Worm (Caenorhabditis elegans): ENCODE measurements around the gene pnk-4.

DNA sequence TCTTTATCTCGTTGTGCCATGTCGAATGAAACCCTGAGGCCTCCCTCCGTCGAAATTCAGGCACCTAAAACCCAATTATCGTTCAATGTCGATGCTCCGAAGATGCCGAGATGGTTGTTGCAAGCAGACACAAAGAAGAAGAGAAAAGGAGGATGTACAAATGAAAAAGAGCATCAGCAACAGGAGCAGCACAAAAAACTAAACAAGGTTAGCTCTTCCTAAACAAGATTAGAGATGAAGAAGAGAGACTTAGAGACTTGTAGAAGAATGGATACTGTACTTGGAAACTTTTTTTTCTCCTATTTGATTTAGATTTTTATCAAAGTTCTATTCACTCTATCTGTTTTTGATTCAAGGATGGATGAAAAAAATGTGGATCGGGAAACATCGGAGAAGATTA lies 29.9 kb downstream of the pnk-4 start:
- TF ChIP-seq R02D3.7 (tag; optimal IDR thresholded peaks at IDR 0.05) (no peak), nhr-12 (tag; optimal IDR thresholded peaks at IDR 0.05) (no peak), nfya-1 (tag; optimal IDR thresholded peaks at IDR 0.05; ENCODE audit: insufficient read depth) (no peak), nhr-28 (tag; optimal IDR thresholded peaks at IDR 0.05) (no peak), nhr-23 (tag; optimal IDR thresholded peaks at IDR 0.05) (no peak), fos-1 (tag; optimal IDR thresholded peaks at IDR 0.05) (no peak), tbx-2 (tag; optimal IDR thresholded peaks at IDR 0.05) (no peak), nhr-76 (tag; optimal IDR thresholded peaks at IDR 0.05) (no peak)
